Worm (Caenorhabditis elegans) whole organism, early embryonic: ENCODE results near the gene srw-103.
"Not testable (repeated sequence)": the region's sequence is repeated elsewhere in the genome, so short reads cannot be mapped to it uniquely, and the experiment has no call there.

Experiments used
- B0310.2 ChIP-seq: sonication (generic microtip); optimal IDR thresholded peaks from 2 replicates; lab custom pipeline; 2016; ENCODE audit warnings: mild to moderate bottlenecking, missing genetic modification characterization, missing compliant biosample characterization
- F13C5.2 ChIP-seq: sonication (generic microtip); optimal IDR thresholded peaks from 2 replicates; lab custom pipeline; 2017; ENCODE audit warnings: mild to moderate bottlenecking, missing genetic modification characterization, inconsistent platforms, missing compliant biosample characterization
- aly-1 ChIP-seq: sonication (generic microtip); optimal IDR thresholded peaks from 2 replicates; lab custom pipeline; 2016; ENCODE audit warnings: missing genetic modification characterization, missing compliant biosample characterization
- ama-1 ChIP-seq: fragments of 150-350 bp; optimal IDR thresholded peaks from 2 replicates; lab custom pipeline; 2014
- ceh-13 ChIP-seq: fragments of 200-800 bp; sonication (Bioruptor generic); optimal IDR thresholded peaks from 2 replicates; lab custom pipeline; 2018; ENCODE audit warnings: mild to moderate bottlenecking, missing genetic modification characterization, missing compliant biosample characterization
- ceh-36 ChIP-seq: sonication (generic microtip); optimal IDR thresholded peaks from 2 replicates; lab custom pipeline; 2016; ENCODE audit warnings: missing genetic modification characterization, inconsistent platforms, missing compliant biosample characterization
- ets-7 ChIP-seq: sonication (generic microtip); optimal IDR thresholded peaks from 2 replicates; lab custom pipeline; 2016; ENCODE audit warnings: missing genotype, missing genetic modification characterization, missing compliant biosample characterization
- flt-1 ChIP-seq: fragments of 200-800 bp; sonication (Bioruptor generic); IDR thresholded peaks from 2 replicates; pipeline ENCODE4 v1.3.6; 2022; ENCODE audit warnings: missing genetic modification characterization, missing compliant biosample characterization
- hmbx-1 ChIP-seq: sonication (generic microtip); optimal IDR thresholded peaks from 2 replicates; lab custom pipeline; 2016; ENCODE audit warnings: mild to moderate bottlenecking, missing genetic modification characterization, missing compliant biosample characterization
- hmg-4 ChIP-seq: fragments of 200-800 bp; sonication (Bioruptor generic); optimal IDR thresholded peaks from 2 replicates; lab custom pipeline; 2018; ENCODE audit warnings: mild to moderate bottlenecking, missing genetic modification characterization, missing compliant biosample characterization
- hnd-1 ChIP-seq: sonication (generic microtip); optimal IDR thresholded peaks from 2 replicates; lab custom pipeline; 2016; ENCODE audit warnings: missing genetic modification characterization, missing compliant biosample characterization
- pes-1 ChIP-seq: fragments of 200-800 bp; sonication (Bioruptor generic); IDR thresholded peaks from 2 replicates; pipeline ENCODE4 v1.3.6; 2022; ENCODE audit warnings: missing genetic modification reagents, missing genetic modification characterization, missing compliant biosample characterization
- scrt-1 ChIP-seq: fragments of 200-800 bp; sonication (Bioruptor generic); IDR thresholded peaks from 2 replicates; pipeline ENCODE4 v1.3.6; 2022; ENCODE audit warnings: missing genetic modification characterization, missing compliant biosample characterization
- sea-1 ChIP-seq: fragments of 200-800 bp; sonication (Bioruptor generic); conservative IDR thresholded peaks from 2 replicates; pipeline ENCODE4 v1.3.6; 2022; ENCODE audit warnings: missing genetic modification characterization, missing compliant biosample characterization
- tbx-11 ChIP-seq: fragments of 200-800 bp; sonication (Bioruptor generic); IDR thresholded peaks from 2 replicates; pipeline ENCODE4 v1.3.6; 2022; ENCODE audit warnings: missing genetic modification characterization, missing compliant biosample characterization
- tbx-37 ChIP-seq: fragments of 200-800 bp; sonication (Bioruptor generic); conservative IDR thresholded peaks from 2 replicates; pipeline ENCODE4 v1.3.6; 2022; ENCODE audit warnings: missing genetic modification reagents, missing genetic modification characterization, missing compliant biosample characterization
- tra-4 ChIP-seq: sonication (generic microtip); optimal IDR thresholded peaks from 2 replicates; lab custom pipeline; 2017; ENCODE audit warnings: missing genetic modification characterization, missing compliant biosample characterization

srw-103 gene

DNA sequence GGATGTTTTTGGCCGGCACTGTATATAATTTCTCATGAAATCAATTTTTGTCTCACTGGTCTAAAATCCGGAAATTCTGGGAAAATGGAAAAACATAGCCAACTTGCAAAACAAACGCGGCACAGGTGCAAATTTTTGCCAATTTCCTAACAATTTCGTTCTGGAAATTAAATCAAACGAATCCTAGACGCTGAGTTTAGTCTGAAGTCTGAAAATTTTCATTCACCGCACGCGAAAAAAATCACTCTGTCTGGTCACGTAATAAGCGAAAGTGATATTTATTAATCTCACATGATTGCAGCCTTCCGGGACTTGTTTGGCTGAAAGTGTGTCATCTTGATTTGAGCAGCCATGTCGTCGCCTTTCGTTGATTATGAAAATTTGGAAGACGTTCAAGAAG lies at the start of gene srw-103:
TSS of gene srw-103 (plus strand) at position 301 of the 400 bp plus-strand sequence.
- TF ChIP-seq ceh-13 (GFP tag; lab: Kevin White, UChicago) (no peak), B0310.2 (tag; lab: Kevin White, UChicago) (no peak), tbx-37 (no peak), F13C5.2 (tag; lab: Kevin White, UChicago) (no peak), tbx-11 (GFP tag; lab: Robert Waterston, UW) (no peak), scrt-1 (no peak), sea-1 (GFP tag; lab: Robert Waterston, UW) (no peak), ama-1 (no peak), ets-7 (tag; lab: Kevin White, UChicago) (no peak), pes-1 (no peak), tra-4 (tag; lab: Kevin White, UChicago) (no peak)

ce11 chrV:1668216-1668615 lies 48.8 kb upstream of the srw-103 start, which contains the start of gene irld-42:
Gene irld-42, plus strand, starts transcription at chrV:1668516.
- TF ChIP-seq pes-1 (no peak), ama-1 (no peak), hnd-1 (no peak), ets-7 (tag; lab: Kevin White, UChicago) (no peak), scrt-1 (no peak), hmbx-1 (tag; lab: Kevin White, UChicago) (no peak), sea-1 (GFP tag; lab: Robert Waterston, UW) (no peak), tbx-11 (GFP tag; lab: Robert Waterston, UW) (no peak), F13C5.2 (tag; lab: Kevin White, UChicago) (no peak), tbx-37 (no peak)

- TF ChIP-seq hmg-4 (GFP tag; lab: Kevin White, UChicago) (no peak), F13C5.2 (tag; lab: Kevin White, UChicago) (no peak), flt-1 (GFP tag; lab: Robert Waterston, UW) (no peak), sea-1 (GFP tag; lab: Robert Waterston, UW) (no peak), ets-7 (tag; lab: Kevin White, UChicago) (no peak)
Observed at ce11 chrV:1678228-1678627, 38.8 kb upstream of the srw-103 start, which contains the start of gene srw-98. Gene srw-98, minus strand, starts transcription at chrV:1678328.

DNA sequence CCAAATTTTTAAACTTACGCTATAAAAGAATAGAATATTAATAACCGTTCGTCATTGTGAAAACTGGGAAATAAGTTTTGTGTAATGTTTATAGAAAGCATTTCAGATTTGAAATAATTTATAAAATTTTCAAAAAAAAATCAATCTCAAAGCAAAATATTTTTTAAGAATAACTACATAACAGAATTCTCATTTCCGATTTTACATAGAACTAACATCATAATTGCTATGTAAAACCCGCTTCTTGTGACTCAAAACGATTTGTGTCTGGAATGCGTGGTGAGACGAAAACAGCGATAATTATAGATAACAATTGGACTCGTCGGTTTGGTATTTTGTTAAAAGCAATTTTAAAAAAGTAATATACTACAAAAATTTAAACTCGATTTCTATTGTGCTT lies 36.2 kb upstream of the srw-103 start, which contains the start of gene srw-91:
TSS of gene srw-91 (minus strand) at position 101 of the 400 bp plus-strand sequence.
- TF ChIP-seq tbx-11 (GFP tag; lab: Robert Waterston, UW), result no peak
- no peak for TF ChIP-seq tra-4 (tag; lab: Kevin White, UChicago)
- no peak for TF ChIP-seq ets-7 (tag; lab: Kevin White, UChicago)
- TF ChIP-seq hmbx-1 (tag; lab: Kevin White, UChicago), result no peak
- TF ChIP-seq ama-1, result no peak
- TF ChIP-seq B0310.2 (tag; lab: Kevin White, UChicago), result no peak

DNA sequence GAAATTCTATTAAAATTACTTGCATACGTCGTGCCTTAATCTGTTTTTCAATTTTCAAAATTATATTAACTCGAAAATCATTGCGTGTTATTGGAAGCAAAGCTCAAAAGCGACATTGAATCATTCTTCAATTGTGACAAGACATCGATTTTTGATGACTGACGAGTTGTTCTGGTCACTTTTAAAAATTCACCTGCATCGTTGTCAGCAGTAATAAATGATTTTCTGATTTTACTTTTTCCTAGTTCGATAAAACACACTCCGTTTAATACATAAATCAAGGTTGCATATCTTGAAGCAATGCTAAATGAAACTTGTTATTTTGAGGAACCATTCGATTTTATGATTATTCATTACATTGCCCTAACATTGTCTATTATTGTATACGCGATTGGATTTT lies 34.7 kb upstream of the srw-103 start, which contains the start of gene srh-3:
TSS of gene srh-3 (plus strand) at position 301 of the 400 bp plus-strand sequence.
- TF ChIP-seq ets-7 (tag; lab: Kevin White, UChicago) (no peak), hnd-1 (no peak), sea-1 (GFP tag; lab: Robert Waterston, UW) (no peak), B0310.2 (tag; lab: Kevin White, UChicago) (no peak), aly-1 (tag; lab: Kevin White, UChicago) (no peak), hmbx-1 (tag; lab: Kevin White, UChicago) (no peak), F13C5.2 (tag; lab: Kevin White, UChicago) (no peak), tbx-11 (GFP tag; lab: Robert Waterston, UW) (no peak)

DNA sequence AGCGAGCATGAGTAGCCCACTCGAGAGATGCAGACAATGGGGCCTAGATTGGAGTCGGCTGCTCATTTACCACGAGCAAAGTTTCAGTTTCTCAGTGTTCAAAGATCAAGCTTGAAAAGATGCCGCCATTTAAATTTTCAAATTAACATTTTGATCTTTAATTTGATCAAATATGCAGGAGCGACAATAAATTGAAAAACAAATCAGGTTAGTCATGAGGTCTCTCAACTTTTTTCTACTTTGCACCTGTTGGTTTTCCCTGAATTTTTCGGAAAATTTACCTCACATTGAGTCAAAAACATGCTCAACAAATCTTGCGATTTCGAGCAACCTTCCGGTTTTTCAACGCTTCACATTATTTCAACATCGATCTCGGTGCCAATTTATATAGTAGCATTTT lies 31.7 kb upstream of the srw-103 start, which contains the start of gene srh-5:
TSS of gene srh-5 (plus strand) at position 301 of the 400 bp plus-strand sequence.
- TF ChIP-seq ama-1 (no peak), ceh-36 (tag; lab: Kevin White, UChicago) (no peak), hmbx-1 (tag; lab: Kevin White, UChicago) (no peak), tra-4 (tag; lab: Kevin White, UChicago) (no peak), aly-1 (tag; lab: Kevin White, UChicago) (no peak), tbx-37 (no peak), ceh-13 (GFP tag; lab: Kevin White, UChicago) (no peak), hmg-4 (GFP tag; lab: Kevin White, UChicago) (no peak), tbx-11 (GFP tag; lab: Robert Waterston, UW) (no peak), pes-1 (no peak), ets-7 (tag; lab: Kevin White, UChicago) (no peak), sea-1 (GFP tag; lab: Robert Waterston, UW) (no peak), flt-1 (GFP tag; lab: Robert Waterston, UW) (no peak), hnd-1 (no peak), B0310.2 (tag; lab: Kevin White, UChicago) (no peak), F13C5.2 (tag; lab: Kevin White, UChicago) (no peak), scrt-1 (no peak)

ce11 chrV:1692494-1692893 lies 24.5 kb upstream of the srw-103 start, which contains the start of gene Y46H3C.5:
Gene Y46H3C.5, minus strand, starts transcription at chrV:1692495.
- TF ChIP-seq tra-4 (tag; lab: Kevin White, UChicago); B0310.2 (tag; lab: Kevin White, UChicago); ama-1: not testable (repeated sequence)

- TF ChIP-seq hmbx-1, F13C5.2, aly-1 (tag; lab: Kevin White, UChicago): not testable (repeated sequence)
Observed at ce11 chrV:1693876-1694275, 23.1 kb upstream of the srw-103 start, which contains the start of gene Y46H3C.7. Gene Y46H3C.7, minus strand, starts transcription at chrV:1694022.
